Fruit fly (Drosophila melanogaster) whole organism, prepupa: ENCODE data around the gene CG34007.

Experiments
- Eip78C ChIP-seq: fragments of 200-800 bp; sonication (Bioruptor generic); peaks from one replicate; lab custom pipeline; 2016; ENCODE audit warnings: missing biosample characterization, missing genetic modification characterization
- Hr4 ChIP-seq: fragments of 200-800 bp; sonication (Bioruptor generic); optimal IDR thresholded peaks from 3 replicates; lab custom pipeline; 2016; ENCODE audit warnings: missing biosample characterization, missing genetic modification characterization
- lz ChIP-seq: fragments of 200-800 bp; sonication (Bioruptor generic); optimal IDR thresholded peaks from 3 replicates; lab custom pipeline; 2016; ENCODE audit warnings: missing biosample characterization, missing genetic modification characterization
- pdm3 ChIP-seq: fragments of 200-800 bp; sonication (Bioruptor generic); optimal IDR thresholded peaks from 3 replicates; lab custom pipeline; 2016; ENCODE audit warnings: missing biosample characterization, missing genetic modification characterization

DNA sequence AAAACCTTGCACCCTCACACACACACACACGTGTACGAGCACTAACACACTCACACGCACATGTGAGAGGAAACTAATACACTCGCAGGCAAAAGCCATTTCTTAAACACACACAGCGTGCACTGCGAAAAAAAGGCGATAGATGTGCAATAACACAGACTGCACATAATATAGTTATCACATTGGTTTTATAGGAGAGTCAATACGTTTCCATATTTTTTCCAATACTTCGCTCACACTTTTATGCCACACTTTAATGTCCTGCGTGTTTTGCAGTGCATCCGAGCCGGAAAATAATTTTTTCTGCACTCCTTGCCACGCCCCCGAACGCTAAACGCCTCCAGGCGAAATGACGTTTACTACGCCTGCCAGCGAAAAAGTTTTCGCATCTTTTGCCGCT, 15.1 kb upstream of the CG34007 start:
- TF ChIP-seq pdm3 (GFP tag; lab: Kevin White, UChicago): peak; percentile 3
- peak; percentile 57 for TF ChIP-seq Eip78C (GFP tag; lab: Kevin White, UChicago)
- peak; percentile 54 for TF ChIP-seq Hr4 (GFP tag; lab: Kevin White, UChicago)
- no peak for TF ChIP-seq lz (GFP tag; lab: Kevin White, UChicago)
